Worm (Caenorhabditis elegans) whole organism, mixed stage, embryonic: ENCODE data around the gene F15G9.2.
A peak's percentile ranks its signal among the peaks of the same experiment; 100 is the strongest.

ENCODE experiments used
- M03D4.4 ChIP-seq: sonication (generic microtip); optimal IDR thresholded peaks from 2 replicates; lab custom pipeline; 2017; ENCODE audit warnings: mild to moderate bottlenecking, missing genetic modification characterization, missing compliant biosample characterization
- bed-3 ChIP-seq: fragments of 200-800 bp; sonication (Bioruptor generic); optimal IDR thresholded peaks from 3 replicates; lab custom pipeline; 2018; ENCODE audit warnings: mild to moderate bottlenecking, missing genetic modification characterization, moderate library complexity, missing compliant biosample characterization
- ces-1 ChIP-seq: fragments of 150-350 bp; optimal IDR thresholded peaks from 2 replicates; lab custom pipeline; 2014; ENCODE audit warnings: missing biosample characterization, missing genetic modification reagents, missing genetic modification characterization
- elt-1 ChIP-seq: sonication (generic microtip); optimal IDR thresholded peaks from 2 replicates; lab custom pipeline; 2017; ENCODE audit warnings: missing genetic modification characterization, mild to moderate bottlenecking, missing compliant biosample characterization, antibody characterized with exemption, moderate library complexity, borderline replicate concordance; ENCODE audit not compliant: insufficient read depth
- elt-3 ChIP-seq: fragments of 150-350 bp; optimal IDR thresholded peaks from 2 replicates; lab custom pipeline; 2014; ENCODE audit warnings: missing biosample characterization, missing genetic modification characterization
- flh-1 ChIP-seq: fragments of 200-800 bp; sonication (Bioruptor generic); optimal IDR thresholded peaks from 2 replicates; lab custom pipeline; 2018; ENCODE audit warnings: mild to moderate bottlenecking, missing genetic modification characterization, moderate library complexity, missing compliant biosample characterization
- ham-2 ChIP-seq: fragments of 200-800 bp; sonication (Bioruptor generic); optimal IDR thresholded peaks from 2 replicates; lab custom pipeline; 2018; ENCODE audit warnings: mild to moderate bottlenecking, missing genetic modification characterization, missing compliant biosample characterization
- lin-13 ChIP-seq: fragments of 150-350 bp; optimal IDR thresholded peaks from 2 replicates; lab custom pipeline; 2014; ENCODE audit warnings: missing biosample characterization, missing genetic modification characterization
- mab-5 ChIP-seq: fragments of 150-350 bp; optimal IDR thresholded peaks from 2 replicates; lab custom pipeline; 2014; ENCODE audit warnings: missing biosample characterization, missing genetic modification characterization
- nhr-12 ChIP-seq: fragments of 150-350 bp; optimal IDR thresholded peaks from 2 replicates; lab custom pipeline; 2014; ENCODE audit warnings: missing biosample characterization, missing genetic modification characterization
- nhr-2 ChIP-seq: fragments of 150-350 bp; optimal IDR thresholded peaks from 2 replicates; lab custom pipeline; 2014; ENCODE audit warnings: missing biosample characterization, missing genetic modification characterization
- sem-2 ChIP-seq: fragments of 200-800 bp; sonication (Bioruptor generic); optimal IDR thresholded peaks from 2 replicates; lab custom pipeline; 2018; ENCODE audit warnings: mild to moderate bottlenecking, missing genetic modification characterization, missing compliant biosample characterization
- unc-120 ChIP-seq: sonication (generic microtip); optimal IDR thresholded peaks from 2 replicates; lab custom pipeline; 2017; ENCODE audit warnings: missing genetic modification characterization, missing compliant biosample characterization; ENCODE audit not compliant: poor library complexity, severe bottlenecking
- zip-8 ChIP-seq: fragments of 150-350 bp; optimal IDR thresholded peaks from 2 replicates; lab custom pipeline; 2014; ENCODE audit warnings: missing biosample characterization, missing genetic modification characterization

Gene F15G9.2

DNA sequence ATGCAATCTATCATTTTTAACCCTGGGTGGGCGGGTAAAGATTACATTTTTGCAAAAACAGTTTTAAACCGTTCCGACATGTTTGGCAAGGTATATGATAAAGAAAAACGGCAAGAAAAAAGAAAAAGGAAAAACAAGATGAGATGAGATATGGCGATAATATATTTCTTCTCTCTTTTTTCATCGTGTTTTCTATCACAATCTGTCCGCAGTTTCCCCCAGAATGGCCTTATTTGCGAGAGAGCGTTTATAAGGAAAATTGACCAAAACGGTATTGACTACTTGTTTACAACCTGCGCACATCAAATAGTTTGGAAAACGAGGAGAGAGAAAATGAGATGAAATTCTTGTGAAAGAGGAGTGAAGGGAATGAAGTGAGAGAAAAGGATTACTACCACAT, 46.1 kb downstream of the F15G9.2 start:
- TF ChIP-seq ces-1 (GFP tag; lab: Kevin White, UChicago): peak; percentile 38
- peak; percentile 79 for TF ChIP-seq elt-1 (tag; lab: Kevin White, UChicago)
- TF ChIP-seq nhr-12 (tag; lab: Kevin White, UChicago): no peak

DNA sequence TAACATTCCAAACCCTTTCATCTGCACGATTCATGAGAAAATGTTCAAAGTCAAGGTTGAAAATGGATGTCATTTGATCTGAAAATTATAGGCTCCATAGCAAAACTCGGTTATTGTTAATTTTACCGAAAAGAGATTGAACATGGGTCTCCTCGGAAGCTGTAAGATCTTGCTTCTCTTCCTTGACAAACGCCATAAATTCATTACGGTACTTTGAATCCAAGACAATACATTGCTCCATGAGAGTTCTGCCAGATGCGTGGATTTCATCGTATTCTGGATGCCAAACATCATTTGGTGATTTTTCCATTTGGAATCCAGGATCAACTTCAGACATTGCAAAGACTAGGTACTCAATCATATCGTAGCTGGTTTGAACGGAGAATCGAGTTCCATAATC, 47.6 kb downstream of the F15G9.2 start:
- TF ChIP-seq elt-3 (tag; lab: Kevin White, UChicago) (no peak), lin-13 (tag; lab: Kevin White, UChicago) (no peak), nhr-2 (no peak), sem-2 (GFP tag; lab: Kevin White, UChicago) (no peak), flh-1 (GFP tag; lab: Kevin White, UChicago) (no peak), mab-5 (tag; lab: Kevin White, UChicago) (no peak), ces-1 (GFP tag; lab: Kevin White, UChicago) (no peak), M03D4.4 (tag; lab: Kevin White, UChicago) (no peak), bed-3 (no peak), zip-8 (no peak), ham-2 (GFP tag; lab: Kevin White, UChicago) (no peak), unc-120 (tag; lab: Kevin White, UChicago) (no peak)
